Fruit fly (Drosophila melanogaster) whole organism, embryonic: Measurements from ENCODE around the gene Prx1.

Experiments
- Asciz ChIP-seq: fragments of 200-800 bp; sonication (Bioruptor generic); optimal IDR thresholded peaks from 2 replicates; lab custom pipeline; 2017; ENCODE audit warnings: missing biosample characterization, mild to moderate bottlenecking, missing genetic modification characterization, missing genetic modification reagents
- Blimp-1 ChIP-seq: fragments of 200-800 bp; sonication (Bioruptor generic); optimal IDR thresholded peaks from 3 replicates; lab custom pipeline; 2018; ENCODE audit warnings: missing biosample characterization, missing genetic modification characterization, mild to moderate bottlenecking, moderate library complexity, missing genetic modification reagents
- CG10979 ChIP-seq: fragments of 200-800 bp; sonication (Bioruptor generic); optimal IDR thresholded peaks from 2 replicates; lab custom pipeline; 2018; ENCODE audit warnings: missing biosample characterization, mild to moderate bottlenecking, missing genetic modification characterization, moderate library complexity
- CG11093 ChIP-seq: fragments of 200-800 bp; sonication (Bioruptor generic); IDR thresholded peaks from 3 replicates; pipeline ENCODE4 v1.3.6; 2022; ENCODE audit warnings: missing biosample characterization, missing genetic modification characterization
- CG11398 ChIP-seq: fragments of 200-800 bp; sonication (Bioruptor generic); optimal IDR thresholded peaks from 2 replicates; lab custom pipeline; 2016; ENCODE audit warnings: missing biosample characterization, missing genetic modification characterization
- CG12391 ChIP-seq: fragments of 200-800 bp; sonication (Bioruptor generic); optimal IDR thresholded peaks from 3 replicates; lab custom pipeline; 2018; ENCODE audit warnings: missing biosample characterization, mild to moderate bottlenecking, missing genetic modification characterization, moderate library complexity
- CG13624 ChIP-seq: fragments of 200-800 bp; sonication (Bioruptor generic); optimal IDR thresholded peaks from 2 replicates; lab custom pipeline; 2016; ENCODE audit warnings: missing biosample characterization, missing genetic modification characterization
- CG13894 ChIP-seq: fragments of 200-800 bp; sonication (Bioruptor generic); optimal IDR thresholded peaks from 3 replicates; lab custom pipeline; 2018; ENCODE audit warnings: missing biosample characterization, mild to moderate bottlenecking, missing genetic modification characterization, moderate library complexity
- CG14710 ChIP-seq: fragments of 200-800 bp; sonication (Bioruptor generic); optimal IDR thresholded peaks from 3 replicates; lab custom pipeline; 2019; ENCODE audit warnings: missing biosample characterization, mild to moderate bottlenecking, missing genetic modification characterization, moderate library complexity
- CG17829 ChIP-seq: fragments of 200-800 bp; optimal IDR thresholded peaks from 2 replicates; lab custom pipeline; 2019; ENCODE audit warnings: missing biosample characterization, mild to moderate bottlenecking, missing genetic modification characterization, moderate library complexity
- CG18599 ChIP-seq: fragments of 200-800 bp; sonication (Bioruptor generic); optimal IDR thresholded peaks from 3 replicates; lab custom pipeline; 2017; ENCODE audit warnings: missing biosample characterization, missing genetic modification characterization, mild to moderate bottlenecking, moderate library complexity, missing genetic modification reagents
- CG2199 ChIP-seq: fragments of 200-800 bp; sonication (Bioruptor generic); IDR thresholded peaks from 3 replicates; pipeline ENCODE4 v1.3.6; 2022; ENCODE audit warnings: missing biosample characterization, missing genetic modification characterization
- CG2202 ChIP-seq: fragments of 200-800 bp; sonication (Bioruptor generic); optimal IDR thresholded peaks from 2 replicates; lab custom pipeline; 2018; ENCODE audit warnings: missing biosample characterization, mild to moderate bottlenecking, missing genetic modification characterization
- CG2678 ChIP-seq: fragments of 200-800 bp; sonication (Bioruptor generic); optimal IDR thresholded peaks from 3 replicates; lab custom pipeline; 2019; ENCODE audit warnings: missing biosample characterization, mild to moderate bottlenecking, missing genetic modification characterization, moderate library complexity
- CG2712 ChIP-seq: fragments of 200-800 bp; optimal IDR thresholded peaks from 3 replicates; lab custom pipeline; 2019; ENCODE audit warnings: missing biosample characterization, mild to moderate bottlenecking, missing genetic modification characterization, moderate library complexity
- CG2875 ChIP-seq: fragments of 200-800 bp; sonication (Bioruptor generic); optimal IDR thresholded peaks from 2 replicates; lab custom pipeline; 2017; ENCODE audit warnings: missing biosample characterization, mild to moderate bottlenecking, missing genetic modification characterization, missing genetic modification reagents
- CG30403 ChIP-seq: fragments of 200-800 bp; sonication (Bioruptor generic); optimal IDR thresholded peaks from 3 replicates; lab custom pipeline; 2016; ENCODE audit warnings: missing biosample characterization, missing genetic modification characterization
- CG3281 ChIP-seq: fragments of 200-800 bp; sonication (Bioruptor generic); optimal IDR thresholded peaks from 3 replicates; lab custom pipeline; 2017; ENCODE audit warnings: missing biosample characterization, mild to moderate bottlenecking, missing genetic modification characterization
- CG34376 ChIP-seq: fragments of 200-800 bp; sonication (Bioruptor generic); optimal IDR thresholded peaks from 2 replicates; lab custom pipeline; 2018; ENCODE audit warnings: missing biosample characterization, mild to moderate bottlenecking, missing genetic modification characterization
- CG6254 ChIP-seq: fragments of 200-800 bp; sonication (Bioruptor generic); optimal IDR thresholded peaks from 3 replicates; lab custom pipeline; 2017; ENCODE audit warnings: mild to moderate bottlenecking, missing biosample characterization, missing genetic modification reagents, missing genetic modification characterization
- Dref ChIP-seq: fragments of 200-800 bp; sonication (Bioruptor generic); IDR thresholded peaks from 2 replicates; pipeline ENCODE4 v1.3.6; 2022; ENCODE audit warnings: missing biosample characterization, missing genetic modification characterization
- Hey ChIP-seq: fragments of 200-800 bp; sonication (Bioruptor generic); optimal IDR thresholded peaks from 3 replicates; lab custom pipeline; 2018; ENCODE audit warnings: missing biosample characterization, mild to moderate bottlenecking, missing genetic modification characterization
- Meics ChIP-seq: fragments of 200-800 bp; sonication (Bioruptor generic); optimal IDR thresholded peaks from 2 replicates; lab custom pipeline; 2017; ENCODE audit warnings: missing biosample characterization, mild to moderate bottlenecking, missing genetic modification characterization
- PHDP ChIP-seq: fragments of 200-800 bp; sonication (Bioruptor generic); optimal IDR thresholded peaks from 3 replicates; lab custom pipeline; 2018; ENCODE audit warnings: missing biosample characterization, mild to moderate bottlenecking, missing genetic modification characterization, moderate library complexity
- Sox102F ChIP-seq: fragments of 200-800 bp; sonication (Bioruptor generic); optimal IDR thresholded peaks from 2 replicates; lab custom pipeline; 2018; ENCODE audit warnings: missing biosample characterization, mild to moderate bottlenecking, missing genetic modification characterization, moderate library complexity
- Stat92E ChIP-seq, 3 experiments: fragments of >200 bp in 2 of 3; fragments of 200-800 bp in 1 of 3; sonication (Bioruptor generic) in 1 of 3; optimal IDR thresholded peaks; 2 replicates each; lab custom pipeline; 2017 to 2019; ENCODE audit warnings: missing biosample characterization in 3 of 3, missing genetic modification characterization in 3 of 3, mild to moderate bottlenecking in 1 of 3, moderate library complexity in 1 of 3
- Trl ChIP-seq, 3 experiments: fragments of >200 bp in 2 of 3; fragments of 200-800 bp in 1 of 3; sonication (Bioruptor generic) in 1 of 3; optimal IDR thresholded peaks; 2 replicates in 1 of 3; 3 replicates in 2 of 3; lab custom pipeline; 2016 to 2017; ENCODE audit warnings: missing biosample characterization in 1 of 3, missing genetic modification characterization in 1 of 3
- ac ChIP-seq: fragments of 200-800 bp; sonication (Bioruptor generic); optimal IDR thresholded peaks from 3 replicates; lab custom pipeline; 2017; ENCODE audit warnings: missing biosample characterization, mild to moderate bottlenecking, missing genetic modification characterization
- ash1 ChIP-seq: fragments of 200-800 bp; sonication (Bioruptor generic); optimal IDR thresholded peaks from 2 replicates; lab custom pipeline; 2018; ENCODE audit warnings: missing biosample characterization, mild to moderate bottlenecking, missing genetic modification characterization
- bcd ChIP-seq: fragments of 200-800 bp; sonication (Bioruptor generic); optimal IDR thresholded peaks from 2 replicates; lab custom pipeline; 2017; ENCODE audit warnings: missing biosample characterization, mild to moderate bottlenecking, missing genetic modification characterization
- dysf ChIP-seq: fragments of 200-800 bp; sonication (Bioruptor generic); IDR thresholded peaks from 3 replicates; pipeline ENCODE4 v1.3.6; 2022; ENCODE audit warnings: missing biosample characterization, missing genetic modification characterization
- ewg ChIP-seq: fragments of 200-800 bp; sonication (Bioruptor generic); optimal IDR thresholded peaks from 3 replicates; lab custom pipeline; 2017; ENCODE audit warnings: mild to moderate bottlenecking, missing biosample characterization, missing genetic modification reagents, missing genetic modification characterization
- fd96Cb ChIP-seq: fragments of 200-800 bp; sonication (Bioruptor generic); optimal IDR thresholded peaks from 2 replicates; lab custom pipeline; 2018; ENCODE audit warnings: missing biosample characterization, mild to moderate bottlenecking, missing genetic modification characterization, moderate library complexity
- gro ChIP-seq: fragments of 200-800 bp; sonication (Bioruptor generic); optimal IDR thresholded peaks from 2 replicates; lab custom pipeline; 2016; ENCODE audit warnings: missing biosample characterization, missing genetic modification characterization
- hkb ChIP-seq, 2 experiments: fragments of 200-800 bp in 1 of 2; fragments of >200 bp in 1 of 2; sonication (Bioruptor generic) in 1 of 2; IDR thresholded peaks in 1 of 2; optimal IDR thresholded peaks in 1 of 2; 2 replicates each; pipeline versions ENCODE4 v1.3.6 to Lab custom; 2017 to 2022; ENCODE audit warnings: missing biosample characterization in 1 of 2, missing genetic modification characterization in 1 of 2
- hth ChIP-seq: fragments of >200 bp; optimal IDR thresholded peaks from 2 replicates; lab custom pipeline; 2017; ENCODE audit warnings: inconsistent platforms
- nmo ChIP-seq: fragments of 200-800 bp; sonication (Bioruptor generic); optimal IDR thresholded peaks from 2 replicates; lab custom pipeline; 2018; ENCODE audit warnings: missing biosample characterization, mild to moderate bottlenecking, missing genetic modification characterization, moderate library complexity
- nom ChIP-seq: fragments of 200-800 bp; sonication (Bioruptor generic); optimal IDR thresholded peaks from 2 replicates; lab custom pipeline; 2017; ENCODE audit warnings: missing biosample characterization, missing genetic modification characterization, mild to moderate bottlenecking, moderate library complexity, missing genetic modification reagents
- prd ChIP-seq, 3 experiments: fragments of >200 bp in 2 of 3; fragments of 200-800 bp in 1 of 3; sonication (Bioruptor generic) in 1 of 3; optimal IDR thresholded peaks in 2 of 3; IDR thresholded peaks in 1 of 3; 2 replicates in 2 of 3; 3 replicates in 1 of 3; pipeline versions ENCODE4 v1.3.6 to Lab custom; 2017 to 2022; ENCODE audit warnings: missing biosample characterization in 1 of 3, missing genetic modification characterization in 1 of 3
- sc ChIP-seq, 3 experiments: fragments of >200 bp in 2 of 3; fragments of 200-800 bp in 1 of 3; sonication (Bioruptor generic) in 1 of 3; optimal IDR thresholded peaks; 2 replicates in 2 of 3; 3 replicates in 1 of 3; lab custom pipeline; 2017; ENCODE audit warnings: mild to moderate bottlenecking in 1 of 3, missing biosample characterization in 1 of 3, missing genetic modification characterization in 1 of 3, missing genetic modification reagents in 1 of 3
- scrt ChIP-seq: fragments of 200-800 bp; sonication (Bioruptor generic); optimal IDR thresholded peaks from 2 replicates; lab custom pipeline; 2018; ENCODE audit warnings: missing biosample characterization, mild to moderate bottlenecking, missing genetic modification characterization, moderate library complexity
- sima ChIP-seq: fragments of 200-800 bp; sonication (Bioruptor generic); optimal IDR thresholded peaks from 2 replicates; lab custom pipeline; 2016; ENCODE audit warnings: missing biosample characterization, missing genetic modification characterization
- ssp ChIP-seq: fragments of 200-800 bp; sonication (Bioruptor generic); IDR thresholded peaks from 2 replicates; pipeline ENCODE4 v1.3.6; 2022; ENCODE audit warnings: missing biosample characterization, missing genetic modification characterization
- tin ChIP-seq: fragments of 200-800 bp; sonication (Bioruptor generic); optimal IDR thresholded peaks from 3 replicates; lab custom pipeline; 2016; ENCODE audit warnings: missing biosample characterization, missing genetic modification characterization

Gene Prx1

DNA sequence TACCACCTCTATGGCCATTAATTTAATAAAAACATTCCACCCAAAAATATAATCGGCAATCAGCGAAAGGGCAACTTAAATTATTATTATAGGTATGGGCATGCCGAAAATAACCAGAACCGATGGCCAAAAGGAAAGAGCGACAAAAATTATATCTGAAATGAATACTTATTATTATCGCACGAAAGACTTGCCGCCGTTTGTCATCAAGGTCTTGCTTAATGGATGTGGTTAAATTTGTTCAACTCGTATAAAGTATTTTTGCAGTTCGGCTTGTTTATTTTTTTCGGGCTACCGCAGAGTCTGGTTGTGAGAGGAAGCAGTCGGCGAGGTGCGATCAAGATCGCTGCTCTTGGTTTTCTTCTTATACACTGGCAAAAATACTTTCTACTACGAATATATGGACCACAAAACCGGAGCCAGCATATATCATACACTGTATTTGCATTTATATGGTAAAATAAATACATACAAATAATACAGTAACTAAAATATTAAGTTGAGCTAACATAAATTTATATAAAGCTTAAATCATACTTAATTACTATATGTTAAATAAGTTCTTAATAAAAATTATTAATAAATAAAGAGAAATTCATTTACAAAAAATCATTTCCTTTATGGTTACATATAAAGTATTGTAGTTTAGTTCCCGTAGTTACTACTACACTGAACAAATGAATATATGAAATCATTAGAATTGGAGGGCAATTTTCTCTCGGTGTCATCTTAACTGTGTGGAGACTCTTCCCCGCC lies 1.2 kb downstream of the Prx1 start (continued):
- TF ChIP-seq CG34376 (GFP tag; lab: Kevin White, UChicago) (no peak), CG2875 (GFP tag; lab: Kevin White, UChicago) (no peak), hth (lab: Kevin White, UChicago) (no peak), sc (optimal IDR thresholded peaks at IDR 0.05; lab: Kevin White, UChicago) (no peak), sc (GFP tag; optimal IDR thresholded peaks at IDR 0.05; lab: Kevin White, UChicago) (no peak), CG12391 (tag; lab: Kevin White, UChicago) (peak; percentile 4), ewg (GFP tag; lab: Kevin White, UChicago) (no peak), Asciz (peak; percentile 26), Dref (GFP tag; lab: Robert Waterston, UW) (no peak), prd (optimal IDR thresholded peaks at IDR 0.05; lab: Kevin White, UChicago) (no peak), prd (GFP tag; IDR thresholded peaks at IDR 0.05; lab: Robert Waterston, UW) (peak; percentile 16; the same call in 1 of the 3 replicates), bcd (GFP tag; lab: Kevin White, UChicago) (peak; percentile 7), sima (GFP tag; lab: Kevin White, UChicago) (no peak), CG10979 (tag; lab: Kevin White, UChicago) (peak; percentile 40), CG2678 (tag; lab: Kevin White, UChicago) (peak; percentile 9), fd96Cb (tag; lab: Kevin White, UChicago) (peak; percentile 27), CG11093 (GFP tag; lab: Robert Waterston, UW) (no peak), CG13624 (GFP tag; lab: Kevin White, UChicago) (no peak), hkb (optimal IDR thresholded peaks at IDR 0.05; lab: Kevin White, UChicago) (no peak), hkb (GFP tag; IDR thresholded peaks at IDR 0.05; lab: Robert Waterston, UW) (no peak), Hey (tag; lab: Kevin White, UChicago) (no peak), CG18599 (GFP tag; lab: Kevin White, UChicago) (no peak), CG2199 (GFP tag; lab: Robert Waterston, UW) (peak; percentile 63; the same call in 1 of the 3 replicates), CG3281 (GFP tag; lab: Kevin White, UChicago) (peak; percentile 11), gro (GFP tag; lab: Kevin White, UChicago) (no peak), PHDP (tag; lab: Kevin White, UChicago) (no peak), ash1 (GFP tag; lab: Kevin White, UChicago) (no peak), Meics (peak; percentile 17), ac (GFP tag; lab: Kevin White, UChicago) (no peak), ssp (no peak), CG2712 (tag; lab: Kevin White, UChicago) (peak; percentile 55), CG30403 (peak; percentile 13), nom (peak; percentile 21), tin (GFP tag; lab: Kevin White, UChicago) (peak; percentile 3), dysf (GFP tag; lab: Robert Waterston, UW) (peak; percentile 45; the same call in 1 of the 3 replicates), Stat92E (GFP tag; optimal IDR thresholded peaks at IDR 0.05; lab: Kevin White, UChicago) (no peak), Sox102F (GFP tag; lab: Kevin White, UChicago) (peak; percentile 16), Blimp-1 (peak; percentile 39), CG11398 (no peak), scrt (GFP tag; lab: Kevin White, UChicago) (no peak), CG17829 (tag; lab: Kevin White, UChicago) (peak; percentile 29), CG13894 (no peak), CG14710 (tag; lab: Kevin White, UChicago) (peak; percentile 49), Trl (optimal IDR thresholded peaks at IDR 0.05; lab: Kevin White, UChicago) (no peak), Trl (GFP tag; optimal IDR thresholded peaks at IDR 0.05; lab: Kevin White, UChicago) (no peak), CG2202 (no peak), nmo (GFP tag; lab: Kevin White, UChicago) (peak; percentile 25), CG6254 (no peak)
- TF ChIP-seq, all 482 proteins: peak for 43
